Worm (Caenorhabditis elegans): ENCODE measurements around the gene C17C3.3.

The C17C3.3 gene

DNA sequence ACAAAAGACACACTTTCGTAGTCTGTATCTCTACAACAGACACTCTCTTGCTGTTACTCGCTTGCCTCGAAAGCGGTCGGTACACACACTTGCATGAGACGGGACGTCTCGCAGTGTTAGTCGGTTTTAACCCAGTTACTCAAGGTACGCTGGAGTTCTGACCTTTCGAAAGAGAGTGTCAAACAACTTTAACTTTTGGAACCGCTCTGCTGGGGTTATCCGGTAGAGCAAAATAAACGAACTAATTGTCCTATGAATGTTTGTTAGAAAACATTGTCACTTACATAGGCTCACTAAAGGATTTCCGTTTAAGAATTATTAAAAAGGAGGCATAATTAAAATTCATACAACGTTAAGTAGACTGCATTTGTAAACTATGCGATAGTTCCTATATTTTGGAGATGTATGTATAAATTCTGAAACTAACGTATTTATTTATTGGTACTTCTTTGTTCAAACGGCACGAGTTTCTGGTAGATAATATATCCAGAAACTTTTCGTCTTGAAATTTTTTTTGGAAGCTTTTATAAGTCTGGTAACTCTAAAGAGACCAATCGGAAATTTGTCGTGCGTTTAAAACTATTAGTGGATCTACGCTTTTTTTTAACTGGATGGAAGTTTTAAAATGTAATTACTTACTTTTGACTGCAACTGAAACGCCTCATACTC, 17.9 kb upstream of the C17C3.3 start:
- TF ChIP-seq B0310.2 (tag; optimal IDR thresholded peaks at IDR 0.05) = peak; percentile 91
- TF ChIP-seq scrt-1 (GFP tag; IDR thresholded peaks at IDR 0.05) = peak; percentile 78
- TF ChIP-seq pes-1 (GFP tag; IDR thresholded peaks at IDR 0.05) = peak; percentile 78
- TF ChIP-seq hmbx-1 (tag; optimal IDR thresholded peaks at IDR 0.05) = peak; percentile 83
- TF ChIP-seq tbx-37 (GFP tag; conservative IDR thresholded peaks at IDR 0.05) = peak; percentile 59
- TF ChIP-seq ceh-36 (tag; optimal IDR thresholded peaks at IDR 0.05) = peak; percentile 85
- peak; percentile 77 for TF ChIP-seq ets-7 (tag; optimal IDR thresholded peaks at IDR 0.05)
- TF ChIP-seq flt-1 (GFP tag; IDR thresholded peaks at IDR 0.05) = peak; percentile 60; the same call in 1 of the 2 replicates
- TF ChIP-seq F13C5.2 (tag; optimal IDR thresholded peaks at IDR 0.05) = peak; percentile 95
- TF ChIP-seq tbx-11 (GFP tag; IDR thresholded peaks at IDR 0.05) = peak; percentile 85
- TF ChIP-seq ama-1 (optimal IDR thresholded peaks at IDR 0.05) = peak; percentile 100
- peak; percentile 90 for TF ChIP-seq hmg-4 (GFP tag; optimal IDR thresholded peaks at IDR 0.05)
- peak; percentile 30 for TF ChIP-seq ceh-13 (GFP tag; optimal IDR thresholded peaks at IDR 0.05)
- TF ChIP-seq sea-1 (GFP tag; conservative IDR thresholded peaks at IDR 0.05) = peak; percentile 90
- peak; percentile 59 for TF ChIP-seq hnd-1 (tag; optimal IDR thresholded peaks at IDR 0.05)
- peak; percentile 88 for TF ChIP-seq tra-4 (tag; optimal IDR thresholded peaks at IDR 0.05)
- no peak for TF ChIP-seq aly-1 (tag; optimal IDR thresholded peaks at IDR 0.05)

DNA sequence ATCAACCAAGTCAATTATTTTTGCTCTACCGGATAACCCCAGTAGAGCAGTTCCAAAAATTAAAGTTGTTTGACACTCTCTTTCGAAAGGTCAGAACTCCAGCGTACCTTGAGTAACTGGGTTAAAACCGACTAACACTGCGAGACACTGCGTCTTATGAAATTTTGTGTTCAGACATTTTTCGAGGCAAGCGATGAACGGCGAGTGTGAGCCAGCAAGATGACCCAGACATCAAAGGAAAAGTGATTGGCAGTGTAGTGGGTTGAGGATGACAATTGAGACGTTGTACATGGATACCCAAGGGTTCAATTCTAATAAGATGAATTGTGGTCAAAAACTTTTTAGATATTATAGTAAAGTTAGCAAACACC, 17.4 kb upstream of the C17C3.3 start:
- no peak for TF ChIP-seq scrt-1 (GFP tag; IDR thresholded peaks at IDR 0.05)
- no peak for TF ChIP-seq tbx-11 (GFP tag; IDR thresholded peaks at IDR 0.05)
- TF ChIP-seq F13C5.2 (tag; optimal IDR thresholded peaks at IDR 0.05) = no peak
- TF ChIP-seq hmbx-1 (tag; optimal IDR thresholded peaks at IDR 0.05) = no peak

ce11 chrII:5544764-5545163, 16.8 kb upstream of the C17C3.3 start, which contains the start of gene ins-13:
TSS of gene ins-13 (minus strand) at chrII:5544864.
- TF ChIP-seq pes-1 (GFP tag; IDR thresholded peaks at IDR 0.05) (no peak), hmg-4 (GFP tag; optimal IDR thresholded peaks at IDR 0.05) (no peak)

ce11 chrII:5547442-5547894, 14.1 kb upstream of the C17C3.3 start, which contains the start of gene acdh-2:
TSS of gene acdh-2 (minus strand) at chrII:5547492.
- TF ChIP-seq ama-1 (optimal IDR thresholded peaks at IDR 0.05) (no peak), tra-4 (tag; optimal IDR thresholded peaks at IDR 0.05) (no peak), ceh-36 (tag; optimal IDR thresholded peaks at IDR 0.05) (no peak), pes-1 (GFP tag; IDR thresholded peaks at IDR 0.05) (no peak), tbx-11 (GFP tag; IDR thresholded peaks at IDR 0.05) (no peak), hmg-4 (GFP tag; optimal IDR thresholded peaks at IDR 0.05) (no peak), hnd-1 (tag; optimal IDR thresholded peaks at IDR 0.05) (no peak), ets-7 (tag; optimal IDR thresholded peaks at IDR 0.05) (no peak), scrt-1 (GFP tag; IDR thresholded peaks at IDR 0.05) (no peak), aly-1 (tag; optimal IDR thresholded peaks at IDR 0.05) (no peak), flt-1 (GFP tag; IDR thresholded peaks at IDR 0.05) (no peak), F13C5.2 (tag; optimal IDR thresholded peaks at IDR 0.05) (no peak), hmbx-1 (tag; optimal IDR thresholded peaks at IDR 0.05) (no peak), B0310.2 (tag; optimal IDR thresholded peaks at IDR 0.05) (no peak), sea-1 (GFP tag; conservative IDR thresholded peaks at IDR 0.05) (no peak), ceh-13 (GFP tag; optimal IDR thresholded peaks at IDR 0.05) (no peak)

ce11 chrII:5549746-5550145, 11.8 kb upstream of the C17C3.3 start, which contains the start of gene C17C3.6:
TSS of gene C17C3.6 (plus strand) at chrII:5550046.
- TF ChIP-seq hnd-1 (tag; optimal IDR thresholded peaks at IDR 0.05) = no peak
- TF ChIP-seq tbx-11 (GFP tag; IDR thresholded peaks at IDR 0.05) = no peak
- no peak for TF ChIP-seq pes-1 (GFP tag; IDR thresholded peaks at IDR 0.05)
- TF ChIP-seq scrt-1 (GFP tag; IDR thresholded peaks at IDR 0.05) = no peak
- TF ChIP-seq hmg-4 (GFP tag; optimal IDR thresholded peaks at IDR 0.05) = no peak
- TF ChIP-seq ama-1 (optimal IDR thresholded peaks at IDR 0.05) = no peak
- no peak for TF ChIP-seq flt-1 (GFP tag; IDR thresholded peaks at IDR 0.05)

DNA sequence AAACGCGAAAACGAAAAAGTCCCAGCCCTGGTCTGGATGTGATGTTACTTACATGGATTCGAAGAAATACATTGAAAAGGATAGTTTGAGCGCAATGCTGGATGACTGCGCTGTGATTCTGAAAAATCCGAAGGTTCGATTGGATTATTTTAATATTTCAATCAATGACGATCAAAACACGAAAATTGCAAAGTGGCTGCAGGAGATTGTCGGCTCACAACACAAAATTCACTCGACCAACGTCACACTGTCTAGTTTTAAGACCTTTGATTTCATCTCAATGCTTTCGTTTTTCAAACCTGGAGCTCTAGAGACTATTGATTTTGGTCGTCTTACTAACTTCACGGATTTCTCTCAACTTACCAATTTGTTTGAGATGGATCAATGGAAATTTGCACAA, 10.0 kb upstream of the C17C3.3 start, which contains the start of gene C17C3.5:
TSS of gene C17C3.5 (plus strand) at position 301 of the 400 bp plus-strand sequence.
- TF ChIP-seq hmbx-1 (tag; optimal IDR thresholded peaks at IDR 0.05) (no peak), scrt-1 (GFP tag; IDR thresholded peaks at IDR 0.05) (no peak), hmg-4 (GFP tag; optimal IDR thresholded peaks at IDR 0.05) (no peak), tbx-11 (GFP tag; IDR thresholded peaks at IDR 0.05) (no peak), F13C5.2 (tag; optimal IDR thresholded peaks at IDR 0.05) (no peak)

ce11 chrII:5553531-5553930, 8.0 kb upstream of the C17C3.3 start:
- TF ChIP-seq pes-1 (GFP tag; IDR thresholded peaks at IDR 0.05) = no peak
- TF ChIP-seq hmg-4 (GFP tag; optimal IDR thresholded peaks at IDR 0.05) = no peak
- TF ChIP-seq tra-4 (tag; optimal IDR thresholded peaks at IDR 0.05) = no peak

ce11 chrII:5554317-5554716, 7.2 kb upstream of the C17C3.3 start, which contains the start of gene ins-12:
TSS of gene ins-12 (plus strand) at chrII:5554617.
- TF ChIP-seq ceh-36 (tag; optimal IDR thresholded peaks at IDR 0.05) (no peak), hmbx-1 (tag; optimal IDR thresholded peaks at IDR 0.05) (no peak), aly-1 (tag; optimal IDR thresholded peaks at IDR 0.05) (no peak), B0310.2 (tag; optimal IDR thresholded peaks at IDR 0.05) (no peak), ets-7 (tag; optimal IDR thresholded peaks at IDR 0.05) (no peak), tbx-11 (GFP tag; IDR thresholded peaks at IDR 0.05) (no peak), scrt-1 (GFP tag; IDR thresholded peaks at IDR 0.05) (no peak), sea-1 (GFP tag; conservative IDR thresholded peaks at IDR 0.05) (no peak)

All from whole organism, early embryonic.